Fruit fly (Drosophila melanogaster): ENCODE data around the gene CG12725.

CG12725 gene

dm6 chrX:13396378-13397099 is 6.1 kb downstream of the CG12725 start, which contains the start of gene Bcat (continued):
- TF ChIP-seq CG10209 (GFP tag; optimal IDR thresholded peaks at IDR 0.05): peak; percentile 82
- TF ChIP-seq bbx (GFP tag; IDR thresholded peaks at IDR 0.05; ENCODE audit: partially characterized antibody): no peak
- no peak for TF ChIP-seq CG3995 (GFP tag; optimal IDR thresholded peaks at IDR 0.05)
- TF ChIP-seq Taf1 (GFP tag; IDR thresholded peaks at IDR 0.05): no peak
- no peak; the same call in 2 of the 3 replicates for TF ChIP-seq H15 (GFP tag; IDR thresholded peaks at IDR 0.05)
- no peak for TF ChIP-seq ap (GFP tag; IDR thresholded peaks at IDR 0.05)
- TF ChIP-seq gcm (GFP tag; optimal IDR thresholded peaks at IDR 0.05): peak; percentile 28
- peak; percentile 16 for TF ChIP-seq HLHmδ (GFP tag; optimal IDR thresholded peaks at IDR 0.05)
- TF ChIP-seq Mes4 (GFP tag; optimal IDR thresholded peaks at IDR 0.05): no peak
- no peak for TF ChIP-seq CG8765 (GFP tag; IDR thresholded peaks at IDR 0.05)
- TF ChIP-seq crol (GFP tag; IDR thresholded peaks at IDR 0.05): no peak
- TF ChIP-seq sisA (GFP tag; IDR thresholded peaks at IDR 0.05): peak; percentile 18; the same call in 1 of the 2 replicates
- TF ChIP-seq exex (tag; optimal IDR thresholded peaks at IDR 0.05): no peak
- no peak for TF ChIP-seq CG8359 (GFP tag; optimal IDR thresholded peaks at IDR 0.05; ENCODE audit: borderline replicate concordance)
- TF ChIP-seq dmrt99B (tag; optimal IDR thresholded peaks at IDR 0.05): peak; percentile 80
- TF ChIP-seq CG13424 (tag; optimal IDR thresholded peaks at IDR 0.05): peak; percentile 81
- peak; percentile 54 for TF ChIP-seq CG12942 (GFP tag; optimal IDR thresholded peaks at IDR 0.05)
- TF ChIP-seq CG4424 (GFP tag; optimal IDR thresholded peaks at IDR 0.05): peak; percentile 62
- no peak; the same call in 1 of the 2 replicates for TF ChIP-seq amos (GFP tag; IDR thresholded peaks at IDR 0.05; ENCODE audit: partially characterized antibody)
- no peak for TF ChIP-seq dimm (GFP tag; IDR thresholded peaks at IDR 0.05)
- TF ChIP-seq ftz-f1 (GFP tag; optimal IDR thresholded peaks at IDR 0.05): no peak
- TF ChIP-seq tna (GFP tag; IDR thresholded peaks at IDR 0.05; ENCODE audit: partially characterized antibody): no peak
- TF ChIP-seq CG16863 (GFP tag; optimal IDR thresholded peaks at IDR 0.05): no peak
- TF ChIP-seq Ravus (GFP tag; IDR thresholded peaks at IDR 0.05): no peak
- no peak for TF ChIP-seq CG17802 (tag; optimal IDR thresholded peaks at IDR 0.05)
- TF ChIP-seq CG30020 (tag; optimal IDR thresholded peaks at IDR 0.05): no peak
- no peak for TF ChIP-seq CG11696 (GFP tag; IDR thresholded peaks at IDR 0.05)
- no peak for TF ChIP-seq Vsx1 (GFP tag; optimal IDR thresholded peaks at IDR 0.05)
- TF ChIP-seq Opbp (GFP tag; IDR thresholded peaks at IDR 0.05; ENCODE audit: partially characterized antibody): no peak
- no peak for TF ChIP-seq ken (GFP tag; IDR thresholded peaks at IDR 0.05)
- 0 out of 2 replicates have a peak, but pooled peaks have one; percentile 14 for TF ChIP-seq MBD-R2 (GFP tag; IDR thresholded peaks at IDR 0.05)
- TF ChIP-seq CG11247 (GFP tag; IDR thresholded peaks at IDR 0.05): no peak
- TF ChIP-seq CG10267 (tag; optimal IDR thresholded peaks at IDR 0.05): peak; percentile 60
- TF ChIP-seq Hr51 (GFP tag; optimal IDR thresholded peaks at IDR 0.05): peak in 1 of 2 experiments; percentile 88
- no peak for TF ChIP-seq so (GFP tag; IDR thresholded peaks at IDR 0.05)
- peak; percentile 78 for TF ChIP-seq Sox102F (GFP tag; optimal IDR thresholded peaks at IDR 0.05)
- peak; percentile 43 for TF ChIP-seq lilli (GFP tag; optimal IDR thresholded peaks at IDR 0.05)
- no peak for TF ChIP-seq br (optimal IDR thresholded peaks at IDR 0.05)
- TF ChIP-seq row (GFP tag; IDR thresholded peaks at IDR 0.05): peak; percentile 76
- no peak for TF ChIP-seq p53 (GFP tag; optimal IDR thresholded peaks at IDR 0.05)
- peak; percentile 45; the same call in 1 of the 2 replicates for TF ChIP-seq GATAe (GFP tag; conservative IDR thresholded peaks at IDR 0.05)
- peak; percentile 62; the same call in 2 of the 3 replicates for TF ChIP-seq CG11695 (GFP tag; IDR thresholded peaks at IDR 0.05)
- TF ChIP-seq CG17829 (tag; optimal IDR thresholded peaks at IDR 0.05): peak; percentile 60
- peak; percentile 21 for TF ChIP-seq zfh2 (GFP tag; optimal IDR thresholded peaks at IDR 0.05)
- no peak for TF ChIP-seq eve (GFP tag; optimal IDR thresholded peaks at IDR 0.05)
- peak; percentile 26 for TF ChIP-seq gsb-n (tag; optimal IDR thresholded peaks at IDR 0.05)
- TF ChIP-seq CG15479 (GFP tag; optimal IDR thresholded peaks at IDR 0.05): peak; percentile 24
- no peak for TF ChIP-seq CG13123 (GFP tag; optimal IDR thresholded peaks at IDR 0.05)
- TF ChIP-seq CG1024 (GFP tag; IDR thresholded peaks at IDR 0.05): no peak
- peak; percentile 58 for TF ChIP-seq scrt (GFP tag; optimal IDR thresholded peaks at IDR 0.05)
